Fruit fly (Drosophila melanogaster) whole organism, wandering third instar larva: Measurements from ENCODE around the gene CG34051.

Experiments used
- Abd-B ChIP-seq: fragments of >200 bp; optimal IDR thresholded peaks from 2 replicates; lab custom pipeline; 2017; ENCODE audit warnings: missing biosample characterization, missing genetic modification characterization
- CG9705 ChIP-seq: fragments of 200-800 bp; sonication (Bioruptor generic); optimal IDR thresholded peaks from 2 replicates; lab custom pipeline; 2018; ENCODE audit warnings: missing biosample characterization, mild to moderate bottlenecking, missing genetic modification characterization
- CrebA ChIP-seq: fragments of 200-800 bp; sonication (Bioruptor generic); optimal IDR thresholded peaks from 2 replicates; lab custom pipeline; 2016; ENCODE audit warnings: missing biosample characterization, mild to moderate bottlenecking, missing genetic modification characterization, borderline replicate concordance
- Dfd ChIP-seq: fragments of >200 bp; optimal IDR thresholded peaks from 2 replicates; lab custom pipeline; 2017; ENCODE audit warnings: missing biosample characterization, missing genetic modification characterization
- Dif ChIP-seq: fragments of 200-275, 200-300 bp; sonication (Bioruptor generic); optimal IDR thresholded peaks from 2 replicates; lab custom pipeline; 2018; ENCODE audit warnings: missing biosample characterization, missing genetic modification characterization; ENCODE audit not compliant: partially characterized antibody
- GATAd ChIP-seq: sonication (Bioruptor generic); optimal IDR thresholded peaks from 2 replicates; lab custom pipeline; 2016; ENCODE audit warnings: missing biosample characterization, missing genetic modification characterization
- Hnf4 ChIP-seq: fragments of 200-800 bp; sonication (Bioruptor generic); optimal IDR thresholded peaks from 2 replicates; lab custom pipeline; 2016; ENCODE audit warnings: missing biosample characterization, mild to moderate bottlenecking, missing genetic modification characterization
- Hr78 ChIP-seq: fragments of >200 bp; optimal IDR thresholded peaks from 2 replicates; lab custom pipeline; 2017; ENCODE audit warnings: missing biosample characterization, missing genetic modification characterization
- Hr83 ChIP-seq: fragments of 200-300 bp; sonication (Bioruptor generic); optimal IDR thresholded peaks from 2 replicates; lab custom pipeline; 2016; ENCODE audit warnings: missing biosample characterization, mild to moderate bottlenecking, missing genetic modification characterization, moderate library complexity; ENCODE audit not compliant: poor library complexity, severe bottlenecking
- Jra ChIP-seq: sonication (Bioruptor generic); optimal IDR thresholded peaks from 2 replicates; lab custom pipeline; 2016; ENCODE audit warnings: missing biosample characterization, missing genetic modification characterization
- Mio ChIP-seq: sonication (Bioruptor generic); optimal IDR thresholded peaks from 2 replicates; lab custom pipeline; 2016; ENCODE audit warnings: missing biosample characterization, missing genetic modification characterization
- Myc ChIP-seq: fragments of >200 bp; optimal IDR thresholded peaks from 2 replicates; lab custom pipeline; 2017
- N ChIP-seq: fragments of >200 bp; optimal IDR thresholded peaks from 2 replicates; lab custom pipeline; 2018; ENCODE audit warnings: missing biosample characterization, missing external identifiers, missing genetic modification characterization
- OdsH ChIP-seq: fragments of 200-800 bp; sonication (Bioruptor generic); optimal IDR thresholded peaks from 2 replicates; lab custom pipeline; 2016; ENCODE audit warnings: missing biosample characterization, mild to moderate bottlenecking, missing genetic modification characterization
- Rel ChIP-seq, 2 experiments: fragments of 200-800 bp; sonication (Bioruptor generic) in 1 of 2; optimal IDR thresholded peaks; 2 replicates in 1 of 2; 3 replicates in 1 of 2; lab custom pipeline; 2016 to 2019; ENCODE audit warnings: mild to moderate bottlenecking in 2 of 2, missing biosample characterization in 2 of 2, missing genetic modification characterization in 2 of 2, moderate library complexity in 1 of 2
- Vsx2 ChIP-seq: fragments of 200-300, 225-300 bp; sonication (Bioruptor generic); optimal IDR thresholded peaks from 2 replicates; lab custom pipeline; 2018; ENCODE audit warnings: missing biosample characterization, missing genetic modification characterization; ENCODE audit not compliant: partially characterized antibody
- br ChIP-seq: fragments of 200-800 bp; sonication (Bioruptor generic); optimal IDR thresholded peaks from 2 replicates; lab custom pipeline; 2016; ENCODE audit warnings: missing biosample characterization, missing genetic modification characterization
- brk ChIP-seq: fragments of 200-800 bp; sonication (Bioruptor generic); optimal IDR thresholded peaks from 2 replicates; lab custom pipeline; 2016; ENCODE audit warnings: missing biosample characterization, mild to moderate bottlenecking, missing genetic modification characterization
- dl ChIP-seq, 2 experiments: fragments of 175-275, 200-275 bp in 1 of 2; fragments of 200-275 bp in 1 of 2; sonication (Bioruptor generic); optimal IDR thresholded peaks; lab custom pipeline; 2018; ENCODE audit warnings: mild to moderate bottlenecking in 2 of 2, missing biosample characterization in 2 of 2, missing genetic modification characterization in 2 of 2, moderate library complexity in 2 of 2; ENCODE audit not compliant: partially characterized antibody in 2 of 2, insufficient read depth in 1 of 2
- dsf ChIP-seq: sonication (Bioruptor generic); optimal IDR thresholded peaks from 2 replicates; lab custom pipeline; 2016; ENCODE audit warnings: missing biosample characterization, missing genetic modification characterization, borderline replicate concordance
- ey ChIP-seq: fragments of 200-800 bp; sonication (Bioruptor generic); optimal IDR thresholded peaks from 2 replicates; lab custom pipeline; 2016; ENCODE audit warnings: missing biosample characterization, missing genetic modification characterization
- foxo ChIP-seq, 2 experiments: fragments of 200-800 bp; sonication (Bioruptor generic); optimal IDR thresholded peaks; 2 replicates in 1 of 2; 3 replicates in 1 of 2; lab custom pipeline; 2016 to 2017; ENCODE audit warnings: missing biosample characterization in 2 of 2, missing genetic modification characterization in 2 of 2
- fru ChIP-seq: fragments of 200-800 bp; sonication (Bioruptor generic); optimal IDR thresholded peaks from 3 replicates; lab custom pipeline; 2016; ENCODE audit warnings: missing biosample characterization, mild to moderate bottlenecking, missing genetic modification characterization
- h ChIP-seq: fragments of 200-800 bp; sonication (Bioruptor generic); optimal IDR thresholded peaks from 3 replicates; lab custom pipeline; 2016; ENCODE audit warnings: missing biosample characterization, mild to moderate bottlenecking, missing genetic modification characterization
- jim ChIP-seq: fragments of 175-275, 200-325 bp; sonication (Bioruptor generic); optimal IDR thresholded peaks from 2 replicates; lab custom pipeline; 2016; ENCODE audit warnings: missing biosample characterization, mild to moderate bottlenecking, missing genetic modification characterization
- lola ChIP-seq: fragments of >200 bp; optimal IDR thresholded peaks from 2 replicates; lab custom pipeline; 2017; ENCODE audit warnings: missing biosample characterization, missing genetic modification characterization
- pan ChIP-seq: fragments of >200 bp; optimal IDR thresholded peaks from 2 replicates; lab custom pipeline; 2017
- psq ChIP-seq: fragments of 200-800 bp; sonication (Bioruptor generic); optimal IDR thresholded peaks from 3 replicates; lab custom pipeline; 2017; ENCODE audit warnings: missing biosample characterization, mild to moderate bottlenecking, missing genetic modification characterization, moderate library complexity
- rgr ChIP-seq: fragments of 200-800 bp; sonication (Bioruptor generic); optimal IDR thresholded peaks from 3 replicates; lab custom pipeline; 2016; ENCODE audit warnings: missing biosample characterization, mild to moderate bottlenecking, missing genetic modification characterization
- sage ChIP-seq: fragments of 200-800 bp; sonication (Bioruptor generic); optimal IDR thresholded peaks from 2 replicates; lab custom pipeline; 2016; ENCODE audit warnings: missing biosample characterization, mild to moderate bottlenecking, missing genetic modification characterization
- sv ChIP-seq: fragments of 200-800 bp; sonication (Bioruptor generic); optimal IDR thresholded peaks from 3 replicates; lab custom pipeline; 2016; ENCODE audit warnings: missing biosample characterization, missing genetic modification characterization
- usp ChIP-seq: fragments of >200 bp; optimal IDR thresholded peaks from 2 replicates; lab custom pipeline; 2017; ENCODE audit warnings: missing biosample characterization, missing genetic modification characterization

CG34051 gene

DNA sequence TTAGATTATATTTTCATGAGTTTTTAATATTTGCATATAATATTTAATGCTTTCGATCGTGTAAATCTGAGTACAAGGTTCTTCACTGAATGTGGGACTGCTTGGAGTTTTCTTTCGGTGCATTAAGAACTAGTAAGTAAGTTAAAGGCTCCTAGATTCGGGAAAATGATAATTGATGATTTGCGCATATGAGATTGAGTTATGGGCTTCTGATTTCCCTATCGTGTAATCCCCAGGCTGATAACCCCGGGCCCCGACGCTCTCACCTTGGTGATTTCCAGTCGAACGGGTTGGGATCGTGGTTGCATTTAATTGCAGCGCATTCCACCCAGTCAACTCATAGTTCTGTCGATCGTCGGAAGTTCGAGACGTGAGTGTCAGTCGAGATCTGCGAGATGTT is 3.0 kb upstream of the CG34051 start, which contains the start of gene CG10680:
CG10680 (plus strand) TSS at position 301 of the 400 bp plus-strand sequence.
- no peak for TF ChIP-seq Hr83 (GFP tag; lab: Kevin White, UChicago)
- TF ChIP-seq br (GFP tag; lab: Kevin White, UChicago), result no peak
- no peak for TF ChIP-seq GATAd (GFP tag; lab: Kevin White, UChicago)
- TF ChIP-seq OdsH (GFP tag; lab: Kevin White, UChicago), result no peak
- no peak for TF ChIP-seq Mio (GFP tag; lab: Kevin White, UChicago)
- TF ChIP-seq psq, result no peak
- TF ChIP-seq Abd-B (GFP tag; lab: Kevin White, UChicago), result no peak
- TF ChIP-seq CG9705, result no peak
- TF ChIP-seq sage, result no peak
- no peak for TF ChIP-seq brk (GFP tag; lab: Kevin White, UChicago)
- TF ChIP-seq h (GFP tag; lab: Kevin White, UChicago), result no peak
- no peak for TF ChIP-seq Vsx2 (GFP tag; lab: Kevin White, UChicago)
- no peak for TF ChIP-seq Jra (GFP tag; lab: Kevin White, UChicago)

DNA sequence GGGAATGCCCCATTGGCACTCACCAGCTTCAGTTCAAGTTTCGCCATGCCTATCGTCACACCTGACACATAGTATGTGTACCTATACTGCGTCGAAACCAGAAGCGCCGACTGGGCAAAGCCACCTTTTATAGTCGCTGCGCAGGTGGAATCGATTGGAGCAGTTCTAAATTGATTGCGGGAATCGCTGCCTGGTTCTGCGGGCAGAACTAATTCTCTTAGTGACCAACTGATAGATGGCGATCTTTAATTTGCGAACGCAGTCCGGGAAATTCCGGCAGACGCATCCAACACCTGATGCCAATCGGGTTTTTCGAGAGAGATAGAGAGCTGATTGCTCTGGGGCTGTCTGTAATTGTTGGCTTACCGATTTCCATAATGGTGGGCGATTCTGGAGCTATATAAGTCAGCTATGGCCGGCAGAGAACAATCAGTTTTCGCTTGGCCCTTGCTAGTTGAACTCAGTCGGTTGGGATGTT is 1.5 kb upstream of the CG34051 start, which contains the start of the genes CG13965 and CG16772:
CG13965 (minus strand) TSS at position 101 of the 478 bp plus-strand sequence.
CG16772 (plus strand) TSS at position 428 of the 478 bp plus-strand sequence.
- TF ChIP-seq N (GFP tag; lab: Kevin White, UChicago), result no peak
- no peak for TF ChIP-seq GATAd (GFP tag; lab: Kevin White, UChicago)
- TF ChIP-seq usp, result no peak
- no peak for TF ChIP-seq Jra (GFP tag; lab: Kevin White, UChicago)
- TF ChIP-seq Myc, result no peak
- no peak for TF ChIP-seq OdsH (GFP tag; lab: Kevin White, UChicago)
- TF ChIP-seq br (GFP tag; lab: Kevin White, UChicago), result no peak
- no peak for TF ChIP-seq sage
- TF ChIP-seq Dif (GFP tag; lab: Kevin White, UChicago), result no peak
- no peak for TF ChIP-seq fru (GFP tag; lab: Kevin White, UChicago)
- no peak for TF ChIP-seq Mio (GFP tag; lab: Kevin White, UChicago)
- TF ChIP-seq Rel (GFP tag; optimal IDR thresholded peaks at IDR 0.05; lab: Kevin White, UChicago), result no peak
- TF ChIP-seq Rel (tag; optimal IDR thresholded peaks at IDR 0.05; lab: Kevin White, UChicago), result no peak
- no peak for TF ChIP-seq h (GFP tag; lab: Kevin White, UChicago)
- no peak for TF ChIP-seq Dfd (GFP tag; lab: Kevin White, UChicago)
- no peak for TF ChIP-seq dl (GFP tag; optimal IDR thresholded peaks at IDR 0.05; lab: Kevin White, UChicago; ENCODE audit: insufficient read depth in 1 of 2, partially characterized antibody in 2 of 2)
- TF ChIP-seq rgr, result no peak
- no peak for TF ChIP-seq brk (GFP tag; lab: Kevin White, UChicago)
- TF ChIP-seq dsf, result no peak

DNA sequence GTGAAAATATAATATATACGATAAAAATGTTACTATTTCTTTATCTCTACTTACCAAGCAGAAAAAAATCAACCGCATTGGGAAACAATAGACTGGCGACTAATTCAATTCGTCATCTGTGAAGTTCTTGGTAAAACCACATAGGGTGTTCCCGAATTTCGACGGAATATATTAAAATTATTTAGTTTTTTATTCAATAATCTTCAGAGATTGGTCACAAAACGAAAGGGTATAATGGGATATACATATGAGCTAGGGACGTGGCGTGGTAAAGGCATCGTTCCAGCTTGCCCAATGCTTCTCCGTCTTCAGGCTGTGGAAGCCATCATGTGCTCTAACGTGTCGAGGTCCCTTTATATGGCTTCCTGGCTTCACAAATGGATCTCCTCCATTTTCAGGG is 755 bp upstream of the CG34051 start, which contains the start of gene CG42866:
CG42866 (minus strand) TSS at position 101 of the 400 bp plus-strand sequence.
- no peak for TF ChIP-seq ey (GFP tag; lab: Kevin White, UChicago)
- no peak for TF ChIP-seq psq
- no peak for TF ChIP-seq br (GFP tag; lab: Kevin White, UChicago)
- TF ChIP-seq GATAd (GFP tag; lab: Kevin White, UChicago), result no peak
- no peak for TF ChIP-seq usp
- no peak for TF ChIP-seq CG9705
- no peak for TF ChIP-seq Myc
- no peak for TF ChIP-seq Mio (GFP tag; lab: Kevin White, UChicago)
- TF ChIP-seq sv (GFP tag; lab: Kevin White, UChicago), result no peak
- TF ChIP-seq OdsH (GFP tag; lab: Kevin White, UChicago), result no peak
- TF ChIP-seq Hr83 (GFP tag; lab: Kevin White, UChicago), result no peak
- TF ChIP-seq Hnf4, result no peak
- no peak for TF ChIP-seq lola (GFP tag; lab: Kevin White, UChicago)
- no peak for TF ChIP-seq N (GFP tag; lab: Kevin White, UChicago)
- no peak for TF ChIP-seq sage
- TF ChIP-seq Dif (GFP tag; lab: Kevin White, UChicago), result no peak
- no peak for TF ChIP-seq jim (GFP tag; lab: Kevin White, UChicago)
- TF ChIP-seq pan, result no peak
- TF ChIP-seq CrebA (GFP tag; lab: Kevin White, UChicago), result no peak
- TF ChIP-seq dsf, result no peak

DNA sequence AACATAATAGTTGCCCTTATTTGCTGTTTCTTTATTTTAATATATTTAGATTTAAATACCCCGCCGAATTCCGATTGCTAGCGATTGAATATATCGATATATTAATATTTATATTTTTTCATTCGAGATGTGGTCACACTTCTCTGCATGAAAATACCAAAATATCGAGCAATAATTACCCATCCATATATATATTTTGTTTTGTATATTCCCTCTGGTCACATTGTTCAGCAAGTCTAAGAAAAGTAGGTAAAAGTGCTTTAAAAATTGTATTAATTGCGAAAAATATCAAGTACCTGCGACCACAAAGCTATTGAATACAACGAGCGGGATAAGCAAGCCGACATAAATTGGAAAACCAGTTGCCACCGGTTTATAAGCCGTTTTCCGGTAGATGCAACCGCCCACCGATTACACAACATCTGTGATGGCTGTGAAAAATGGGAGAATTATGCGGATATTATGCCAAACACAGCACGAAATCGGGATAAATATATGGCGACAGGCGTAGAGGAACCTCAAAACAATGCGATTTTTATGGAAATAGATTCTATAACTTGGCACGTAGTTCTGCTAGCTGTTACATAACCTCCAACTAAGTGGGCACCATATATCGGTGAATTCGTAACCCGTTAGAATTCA is 2.2 kb downstream of the CG34051 start, which contains the start of gene COX4:
COX4 (plus strand) TSS at position 194 of the 642 bp plus-strand sequence.
- no peak for TF ChIP-seq br (GFP tag; lab: Kevin White, UChicago)
- no peak for TF ChIP-seq foxo (GFP tag; optimal IDR thresholded peaks at IDR 0.05; lab: Kevin White, UChicago)
- TF ChIP-seq Hr78 (GFP tag; lab: Kevin White, UChicago), result no peak
- peak; percentile 57 for TF ChIP-seq Vsx2 (GFP tag; lab: Kevin White, UChicago)
- TF ChIP-seq rgr, result no peak
- no peak for TF ChIP-seq ey (GFP tag; lab: Kevin White, UChicago)
- TF ChIP-seq sage, result peak; percentile 43
- TF ChIP-seq, all 38 proteins: peak for 2
